Fruit fly (Drosophila melanogaster) whole organism, pupa: ENCODE measurements around the gene Srg3.
A peak's percentile ranks its signal among the peaks of the same experiment; 100 is the strongest.

ENCODE experiments used
- D1 ChIP-seq: fragments of 200-800 bp; sonication (Bioruptor generic); optimal IDR thresholded peaks from 2 replicates; lab custom pipeline; 2018; ENCODE audit warnings: missing biosample characterization, mild to moderate bottlenecking, missing genetic modification characterization, moderate library complexity
- Snoo ChIP-seq: fragments of 200-800 bp; sonication (Bioruptor generic); optimal IDR thresholded peaks from 3 replicates; lab custom pipeline; 2017; ENCODE audit warnings: missing biosample characterization, mild to moderate bottlenecking, missing genetic modification characterization, inconsistent platforms

DNA sequence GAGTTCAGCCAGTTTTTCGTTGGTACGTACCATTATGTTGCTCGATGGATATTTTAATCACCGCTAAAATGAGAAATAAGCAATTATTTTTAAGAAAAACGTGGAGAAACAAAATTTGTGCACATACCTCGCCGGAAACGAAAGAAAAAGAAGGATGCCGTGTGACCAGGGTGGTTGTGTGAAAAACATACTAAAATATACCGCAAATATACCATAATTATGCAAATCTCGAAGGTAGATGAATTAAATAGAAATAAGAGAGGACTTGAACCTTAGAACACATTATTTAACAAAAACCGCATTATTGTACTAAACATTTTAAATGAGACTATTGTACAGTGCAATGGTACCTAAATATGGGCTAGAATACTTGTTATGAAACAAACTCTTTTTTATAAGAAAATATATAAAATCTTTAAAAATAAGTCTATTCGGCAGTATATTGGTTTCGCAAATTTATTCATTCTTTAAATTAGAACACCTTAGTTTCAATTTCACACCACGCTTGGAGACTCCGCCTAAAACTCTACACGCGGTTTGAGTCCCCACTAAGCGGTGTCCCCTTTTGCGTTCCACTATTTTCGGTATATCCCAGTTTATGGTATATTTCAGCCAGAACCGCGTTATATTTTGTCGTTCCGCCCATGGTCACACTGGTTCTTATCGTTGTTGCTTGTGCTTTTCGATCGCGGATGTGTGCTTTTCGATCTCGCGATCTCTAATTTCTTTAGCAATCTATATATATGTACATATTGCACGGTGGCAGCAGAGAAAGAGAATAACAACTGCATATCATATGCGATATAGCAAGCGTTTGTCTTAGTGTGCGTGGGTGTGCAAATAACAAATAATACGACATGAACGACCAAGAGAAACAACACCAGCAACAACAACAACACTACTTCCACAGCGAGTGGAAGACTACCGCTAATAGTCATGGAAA is 13.1 kb upstream of the Srg3 start, which contains the start of the genes RpS17 and MTF-1:
- TF ChIP-seq Snoo (tag; lab: Kevin White, UChicago), result peak; percentile 58
- no peak for TF ChIP-seq D1 (tag; lab: Kevin White, UChicago)
